Worm (Caenorhabditis elegans): ENCODE measurements around the gene clec-171.

- TF ChIP-seq rnt-1 (tag; optimal IDR thresholded peaks at IDR 0.05) (no peak), ref-2 (tag; optimal IDR thresholded peaks at IDR 0.05) (no peak), pat-9 (tag; optimal IDR thresholded peaks at IDR 0.05) (no peak)
These were observed 23.2 kb downstream of the clec-171 start for ce11 chrIV:1403960-1404359.

Data from whole organism, late embryonic.